Fruit fly (Drosophila melanogaster) whole organism, pupa: Measurements from ENCODE around the gene Nup154.
A peak's percentile ranks its signal among the peaks of the same experiment; 100 is the strongest.

ENCODE experiments used
- CG10348 ChIP-seq: fragments of 200-800 bp; sonication (Bioruptor generic); IDR thresholded peaks from 2 replicates; pipeline ENCODE4 v1.3.6; 2022; ENCODE audit warnings: missing biosample characterization, missing genetic modification characterization
- CG12605 ChIP-seq: fragments of 200-800 bp; sonication (Bioruptor generic); IDR thresholded peaks from 2 replicates; pipeline ENCODE4 v1.3.6; 2022; ENCODE audit warnings: missing biosample characterization, missing genetic modification characterization
- CG13204 ChIP-seq: fragments of 200-800 bp; sonication (Bioruptor generic); optimal IDR thresholded peaks from 2 replicates; lab custom pipeline; 2018; ENCODE audit warnings: missing biosample characterization, mild to moderate bottlenecking, missing genetic modification characterization, moderate library complexity
- CG14655 ChIP-seq: fragments of 200-800 bp; sonication (Bioruptor generic); optimal IDR thresholded peaks from 3 replicates; lab custom pipeline; 2017; ENCODE audit warnings: mild to moderate bottlenecking, missing biosample characterization, missing genetic modification reagents, missing genetic modification characterization
- CG15710 ChIP-seq: fragments of 200-800 bp; sonication (Bioruptor generic); optimal IDR thresholded peaks from 2 replicates; lab custom pipeline; 2018; ENCODE audit warnings: missing biosample characterization, mild to moderate bottlenecking, missing genetic modification characterization, moderate library complexity
- CG17806 ChIP-seq: fragments of 200-800 bp; sonication (Bioruptor generic); optimal IDR thresholded peaks from 2 replicates; lab custom pipeline; 2018; ENCODE audit warnings: missing biosample characterization, mild to moderate bottlenecking, missing genetic modification characterization, moderate library complexity
- CG32121 ChIP-seq: fragments of 200-800 bp; sonication (Bioruptor generic); IDR thresholded peaks from 2 replicates; pipeline ENCODE4 v1.3.6; 2022; ENCODE audit warnings: missing biosample characterization, missing genetic modification characterization
- CG34367 ChIP-seq: fragments of 200-800 bp; sonication (Bioruptor generic); optimal IDR thresholded peaks from 2 replicates; lab custom pipeline; 2018; ENCODE audit warnings: missing biosample characterization, mild to moderate bottlenecking, missing genetic modification characterization
- CG4496 ChIP-seq: fragments of 200-800 bp; sonication (Bioruptor generic); IDR thresholded peaks from 3 replicates; pipeline ENCODE4 v1.3.6; 2022; ENCODE audit warnings: missing biosample characterization, missing genetic modification characterization
- CG8159 ChIP-seq: fragments of 200-800 bp; sonication (Bioruptor generic); optimal IDR thresholded peaks from 3 replicates; lab custom pipeline; 2018; ENCODE audit warnings: missing biosample characterization, mild to moderate bottlenecking, missing genetic modification characterization, moderate library complexity
- CG8301 ChIP-seq: fragments of 200-800 bp; sonication (Bioruptor generic); optimal IDR thresholded peaks from 2 replicates; lab custom pipeline; 2018; ENCODE audit warnings: missing biosample characterization, mild to moderate bottlenecking, missing genetic modification characterization
- CG9948 ChIP-seq: fragments of 200-800 bp; sonication (Bioruptor generic); optimal IDR thresholded peaks from 2 replicates; lab custom pipeline; 2018; ENCODE audit warnings: missing biosample characterization, mild to moderate bottlenecking, missing genetic modification characterization, moderate library complexity
- D1 ChIP-seq: fragments of 200-800 bp; sonication (Bioruptor generic); optimal IDR thresholded peaks from 2 replicates; lab custom pipeline; 2018; ENCODE audit warnings: missing biosample characterization, mild to moderate bottlenecking, missing genetic modification characterization, moderate library complexity
- EcR ChIP-seq: fragments of 200-800 bp; sonication (Bioruptor generic); optimal IDR thresholded peaks from 3 replicates; lab custom pipeline; 2019; ENCODE audit warnings: missing biosample characterization, missing genetic modification characterization, mild to moderate bottlenecking, moderate library complexity, missing genetic modification reagents
- Ets98B ChIP-seq: fragments of 200-800 bp; sonication (Bioruptor generic); IDR thresholded peaks from 2 replicates; pipeline ENCODE4 v1.3.6; 2022; ENCODE audit warnings: missing biosample characterization, missing genetic modification characterization
- Pif1A ChIP-seq: fragments of 200-800 bp; sonication (Bioruptor generic); optimal IDR thresholded peaks from 3 replicates; lab custom pipeline; 2016; ENCODE audit warnings: missing biosample characterization, missing genetic modification characterization
- Pif1B ChIP-seq: fragments of 200-800 bp; sonication (Bioruptor generic); optimal IDR thresholded peaks from 3 replicates; lab custom pipeline; 2016; ENCODE audit warnings: missing biosample characterization, missing genetic modification characterization
- Snoo ChIP-seq: fragments of 200-800 bp; sonication (Bioruptor generic); optimal IDR thresholded peaks from 3 replicates; lab custom pipeline; 2017; ENCODE audit warnings: missing biosample characterization, mild to moderate bottlenecking, missing genetic modification characterization, inconsistent platforms
- fd96Ca ChIP-seq: fragments of 200-800 bp; sonication (Bioruptor generic); IDR thresholded peaks from 3 replicates; pipeline ENCODE4 v1.3.6; 2022; ENCODE audit warnings: missing biosample characterization, missing genetic modification characterization
- gl ChIP-seq: fragments of 200-800 bp; sonication (Bioruptor generic); optimal IDR thresholded peaks from 2 replicates; lab custom pipeline; 2018; ENCODE audit warnings: missing biosample characterization, mild to moderate bottlenecking, missing genetic modification characterization
- rn ChIP-seq: fragments of 200-800 bp; sonication (Bioruptor generic); IDR thresholded peaks from 2 replicates; pipeline ENCODE4 v1.3.6; 2022; ENCODE audit warnings: missing biosample characterization, missing genetic modification characterization

The Nup154 gene

dm6 chr2L:11039548-11040144 is 35.0 kb downstream of the Nup154 start:
- TF ChIP-seq CG12605 (no peak), EcR (GFP tag; lab: Kevin White, UChicago) (peak; percentile 53)

DNA sequence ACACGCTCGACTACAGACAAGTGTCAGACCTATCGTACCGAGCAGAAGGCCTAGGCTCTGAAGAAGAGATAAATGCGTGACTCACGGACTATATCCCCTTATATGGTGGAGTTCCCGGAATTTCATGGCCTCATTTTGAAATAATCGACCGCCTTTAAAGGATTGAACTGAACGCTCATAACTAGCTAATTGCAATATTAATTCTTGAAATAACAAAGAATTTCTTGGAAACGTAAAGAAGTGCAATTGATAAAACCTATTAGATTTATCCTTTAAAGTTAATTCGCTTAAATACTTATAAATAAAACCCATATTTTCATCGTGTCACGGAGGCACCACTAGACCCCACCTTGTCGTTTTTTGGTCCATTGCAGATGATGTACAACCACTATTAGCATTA is 36.5 kb downstream of the Nup154 start:
- peak; percentile 49 for TF ChIP-seq CG14655 (GFP tag; lab: Kevin White, UChicago)
- no peak for TF ChIP-seq CG32121
- TF ChIP-seq D1 (tag; lab: Kevin White, UChicago): no peak
- no peak for TF ChIP-seq CG9948 (tag; lab: Kevin White, UChicago)
- TF ChIP-seq Pif1B: no peak
- TF ChIP-seq CG34367 (tag; lab: Kevin White, UChicago): no peak
- TF ChIP-seq Snoo (tag; lab: Kevin White, UChicago): no peak
- TF ChIP-seq CG8301 (tag; lab: Kevin White, UChicago): peak; percentile 26
- TF ChIP-seq CG15710: no peak
- no peak for TF ChIP-seq Ets98B (GFP tag; lab: Robert Waterston, UW)
- no peak for TF ChIP-seq EcR (GFP tag; lab: Kevin White, UChicago)
- TF ChIP-seq rn (GFP tag; lab: Robert Waterston, UW): no peak
- TF ChIP-seq gl (tag; lab: Kevin White, UChicago): no peak
- no peak for TF ChIP-seq CG12605
- no peak for TF ChIP-seq fd96Ca (GFP tag; lab: Robert Waterston, UW)
- no peak for TF ChIP-seq CG13204

dm6 chr2L:11041785-11042184 is 37.2 kb downstream of the Nup154 start:
- no peak for TF ChIP-seq CG32121
- peak; percentile 29; the same call in 1 of the 2 replicates for TF ChIP-seq CG12605

DNA sequence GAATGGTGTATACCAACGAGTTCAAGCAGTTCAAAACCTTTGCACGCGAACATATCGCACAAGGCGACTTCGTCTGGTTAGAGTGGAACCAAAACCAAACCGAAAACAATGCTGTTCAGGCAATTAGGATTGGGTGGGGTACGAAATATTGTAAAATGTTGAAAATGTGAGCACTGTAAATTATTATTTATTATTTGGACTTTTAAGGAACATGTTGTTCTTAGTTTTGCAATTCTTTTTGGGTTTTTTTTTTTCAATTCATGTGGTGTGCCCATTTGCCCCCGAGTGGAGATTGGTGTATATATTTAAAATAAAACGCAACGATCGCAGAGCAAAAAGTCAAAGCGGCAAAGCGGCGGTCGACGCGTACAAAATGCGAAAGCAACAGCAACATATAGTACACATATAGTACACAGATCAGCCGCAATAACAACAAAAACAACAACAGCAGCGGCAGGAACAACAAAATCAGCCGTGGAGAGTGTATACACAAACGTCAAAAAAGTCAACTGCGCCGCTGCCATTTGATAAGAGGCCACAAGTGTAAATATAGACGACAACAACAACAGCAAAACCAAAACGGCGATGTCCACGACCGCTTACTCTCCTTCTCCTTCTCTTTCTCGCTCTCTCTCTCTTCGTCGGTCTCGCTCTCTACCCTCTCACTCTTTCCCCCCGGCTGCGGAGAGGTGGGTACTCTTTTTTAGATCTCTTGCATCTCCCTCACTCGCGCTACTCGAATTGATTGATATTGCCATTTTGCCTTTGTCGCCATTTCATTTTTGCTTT is 40.3 kb downstream of the Nup154 start:
- TF ChIP-seq CG10348 (GFP tag; lab: Robert Waterston, UW): 0 out of 2 replicates have a peak, but pooled peaks have one; percentile 16
- TF ChIP-seq CG32121: peak; percentile 48; the same call in 1 of the 2 replicates
- TF ChIP-seq EcR (GFP tag; lab: Kevin White, UChicago): no peak
- TF ChIP-seq Pif1A (GFP tag; lab: Kevin White, UChicago): peak; percentile 41
- peak; percentile 52; the same call in 2 of the 3 replicates for TF ChIP-seq fd96Ca (GFP tag; lab: Robert Waterston, UW)
- TF ChIP-seq CG17806 (tag; lab: Kevin White, UChicago): no peak
- TF ChIP-seq CG12605: peak; percentile 37
- TF ChIP-seq CG8301 (tag; lab: Kevin White, UChicago): no peak
- TF ChIP-seq CG15710: peak; percentile 31
- peak; percentile 11 for TF ChIP-seq CG34367 (tag; lab: Kevin White, UChicago)
- TF ChIP-seq CG8159 (tag; lab: Kevin White, UChicago): peak; percentile 68
- peak; percentile 49; the same call in 1 of the 3 replicates for TF ChIP-seq CG4496 (GFP tag; lab: Robert Waterston, UW)
- TF ChIP-seq CG14655 (GFP tag; lab: Kevin White, UChicago): peak; percentile 61
- TF ChIP-seq CG9948 (tag; lab: Kevin White, UChicago): peak; percentile 29
- no peak for TF ChIP-seq rn (GFP tag; lab: Robert Waterston, UW)
- peak; percentile 52 for TF ChIP-seq Snoo (tag; lab: Kevin White, UChicago)
- peak; percentile 12 for TF ChIP-seq Pif1B
- peak; percentile 83 for TF ChIP-seq CG13204
- peak; percentile 58 for TF ChIP-seq gl (tag; lab: Kevin White, UChicago)
- TF ChIP-seq D1 (tag; lab: Kevin White, UChicago): no peak
- peak; percentile 52 for TF ChIP-seq Ets98B (GFP tag; lab: Robert Waterston, UW)

DNA sequence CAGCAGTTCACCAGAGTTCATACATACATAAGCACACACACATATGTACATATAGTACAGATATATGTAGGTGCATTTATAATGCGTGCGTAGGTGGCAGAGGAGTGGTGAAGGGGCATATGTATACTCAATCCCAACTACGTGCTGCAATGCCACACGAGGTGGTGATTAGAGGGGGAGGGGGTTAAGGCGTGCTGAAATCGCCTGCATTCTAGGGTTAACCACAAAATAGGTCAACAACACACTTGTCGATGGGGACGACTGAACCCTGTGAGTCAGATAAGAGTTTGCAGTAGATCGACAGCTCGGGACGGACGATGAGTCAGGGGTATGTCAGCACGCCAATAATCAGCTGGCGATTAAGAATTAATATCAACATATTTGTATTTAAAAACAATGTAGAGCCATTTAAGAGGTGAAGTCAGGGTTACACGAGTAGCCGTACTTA is 40.9 kb downstream of the Nup154 start:
- TF ChIP-seq Ets98B (GFP tag; lab: Robert Waterston, UW) (no peak), gl (tag; lab: Kevin White, UChicago) (no peak), CG10348 (GFP tag; lab: Robert Waterston, UW) (no peak), CG34367 (tag; lab: Kevin White, UChicago) (no peak), CG8159 (tag; lab: Kevin White, UChicago) (no peak), CG15710 (no peak), CG8301 (tag; lab: Kevin White, UChicago) (no peak), D1 (tag; lab: Kevin White, UChicago) (no peak), CG9948 (tag; lab: Kevin White, UChicago) (no peak), CG13204 (no peak), CG32121 (no peak), CG12605 (no peak), CG17806 (tag; lab: Kevin White, UChicago) (no peak), EcR (GFP tag; lab: Kevin White, UChicago) (peak; percentile 98), Pif1B (no peak), fd96Ca (GFP tag; lab: Robert Waterston, UW) (peak; percentile 11; the same call in 1 of the 3 replicates)

dm6 chr2L:11046051-11046450 is 41.4 kb downstream of the Nup154 start:
- TF ChIP-seq rn (GFP tag; lab: Robert Waterston, UW): no peak
- no peak for TF ChIP-seq CG9948 (tag; lab: Kevin White, UChicago)
- no peak for TF ChIP-seq fd96Ca (GFP tag; lab: Robert Waterston, UW)
